Fruit fly (Drosophila melanogaster) whole organism, prepupa: ENCODE results near the gene rdgA.

Source experiments
- Blimp-1 ChIP-seq: fragments of 200-800 bp; sonication (Bioruptor generic); optimal IDR thresholded peaks from 3 replicates; lab custom pipeline; 2017; ENCODE audit warnings: missing biosample characterization, missing genetic modification characterization, mild to moderate bottlenecking, moderate library complexity, missing genetic modification reagents
- CG10669 ChIP-seq: fragments of 200-800 bp; sonication (Bioruptor generic); optimal IDR thresholded peaks from 3 replicates; lab custom pipeline; 2018; ENCODE audit warnings: missing biosample characterization, mild to moderate bottlenecking, missing genetic modification characterization, moderate library complexity
- CG11294 ChIP-seq: fragments of 200-800 bp; sonication (Bioruptor generic); IDR thresholded peaks from 2 replicates; pipeline ENCODE4 v1.3.6; 2022; ENCODE audit warnings: missing biosample characterization, missing genetic modification characterization
- CG11762 ChIP-seq: fragments of 200-800 bp; sonication (Bioruptor generic); optimal IDR thresholded peaks from 3 replicates; lab custom pipeline; 2016; ENCODE audit warnings: missing biosample characterization, missing genetic modification characterization; ENCODE audit not compliant: insufficient read depth
- CG11902 ChIP-seq: fragments of 200-800 bp; sonication (Bioruptor generic); optimal IDR thresholded peaks from 3 replicates; lab custom pipeline; 2016; ENCODE audit warnings: missing biosample characterization, missing genetic modification characterization
- CG15336 ChIP-seq: fragments of 200-800 bp; sonication (Bioruptor generic); IDR thresholded peaks from 2 replicates; pipeline ENCODE4 v1.3.6; 2022; ENCODE audit warnings: missing biosample characterization, missing genetic modification characterization
- CG3032 ChIP-seq: fragments of 200-800 bp; optimal IDR thresholded peaks from 2 replicates; lab custom pipeline; 2019; ENCODE audit warnings: missing biosample characterization, mild to moderate bottlenecking, missing genetic modification characterization, moderate library complexity
- CG31627 ChIP-seq: fragments of 200-800 bp; sonication (Bioruptor generic); optimal IDR thresholded peaks from 3 replicates; lab custom pipeline; 2016; ENCODE audit warnings: missing biosample characterization, missing genetic modification characterization
- CG32006 ChIP-seq: fragments of 200-800 bp; sonication (Bioruptor generic); optimal IDR thresholded peaks from 3 replicates; lab custom pipeline; 2017; ENCODE audit warnings: missing biosample characterization, mild to moderate bottlenecking, missing genetic modification characterization
- CG34406 ChIP-seq: fragments of 200-800 bp; sonication (Bioruptor generic); optimal IDR thresholded peaks from 3 replicates; lab custom pipeline; 2016; ENCODE audit warnings: missing biosample characterization, missing genetic modification characterization
- CG3919 ChIP-seq: fragments of 200-800 bp; sonication (Bioruptor generic); optimal IDR thresholded peaks from 3 replicates; lab custom pipeline; 2016; ENCODE audit warnings: missing biosample characterization, missing genetic modification characterization
- CG4318 ChIP-seq: fragments of 200-800 bp; sonication (Bioruptor generic); optimal IDR thresholded peaks from 3 replicates; lab custom pipeline; 2017; ENCODE audit warnings: missing biosample characterization, mild to moderate bottlenecking, missing genetic modification characterization
- CG6163 ChIP-seq: fragments of 200-800 bp; sonication (Bioruptor generic); IDR thresholded peaks from 3 replicates; pipeline ENCODE4 v1.3.6; 2022; ENCODE audit warnings: missing biosample characterization, missing genetic modification characterization
- CG6276 ChIP-seq: fragments of 200-800 bp; sonication (Bioruptor generic); optimal IDR thresholded peaks from 2 replicates; lab custom pipeline; 2017; ENCODE audit warnings: missing biosample characterization, mild to moderate bottlenecking, missing genetic modification characterization
- CG6792 ChIP-seq: fragments of 200-800 bp; sonication (Bioruptor generic); optimal IDR thresholded peaks from 3 replicates; lab custom pipeline; 2016; ENCODE audit warnings: missing biosample characterization, missing genetic modification characterization
- CG6808 ChIP-seq: fragments of 200-800 bp; sonication (Bioruptor generic); optimal IDR thresholded peaks from 3 replicates; lab custom pipeline; 2017; ENCODE audit warnings: missing biosample characterization, missing genetic modification characterization, mild to moderate bottlenecking, moderate library complexity, missing genetic modification reagents
- CG6854 ChIP-seq: fragments of 200-800 bp; sonication (Bioruptor generic); optimal IDR thresholded peaks from 2 replicates; lab custom pipeline; 2017; ENCODE audit warnings: missing biosample characterization, mild to moderate bottlenecking, missing genetic modification characterization
- CG8119 ChIP-seq: fragments of 200-800 bp; sonication (Bioruptor generic); IDR thresholded peaks from 3 replicates; pipeline ENCODE4 v1.3.6; 2022; ENCODE audit warnings: missing biosample characterization, missing genetic modification characterization
- CG8319 ChIP-seq: fragments of 200-800 bp; sonication (Bioruptor generic); optimal IDR thresholded peaks from 3 replicates; lab custom pipeline; 2016; ENCODE audit warnings: missing biosample characterization, missing genetic modification characterization
- CG8632 ChIP-seq: fragments of 200-800 bp; sonication (Bioruptor generic); optimal IDR thresholded peaks from 3 replicates; lab custom pipeline; 2016; ENCODE audit warnings: missing biosample characterization, missing genetic modification characterization
- CG9139 ChIP-seq: fragments of 200-800 bp; sonication (Bioruptor generic); optimal IDR thresholded peaks from 3 replicates; lab custom pipeline; 2017; ENCODE audit warnings: missing biosample characterization, mild to moderate bottlenecking, missing genetic modification characterization
- Eip75B ChIP-seq: fragments of 200-800 bp; sonication (Bioruptor generic); optimal IDR thresholded peaks from 3 replicates; lab custom pipeline; 2016; ENCODE audit warnings: missing biosample characterization, missing genetic modification characterization
- Eip78C ChIP-seq: fragments of 200-800 bp; sonication (Bioruptor generic); peaks from one replicate; lab custom pipeline; 2016; ENCODE audit warnings: missing biosample characterization, missing genetic modification characterization
- Ets96B ChIP-seq: fragments of 200-800 bp; optimal IDR thresholded peaks from 2 replicates; lab custom pipeline; 2019; ENCODE audit warnings: missing biosample characterization, mild to moderate bottlenecking, missing genetic modification characterization, moderate library complexity
- Gug ChIP-seq: fragments of 200-800 bp; sonication (Bioruptor generic); IDR thresholded peaks from 2 replicates; pipeline ENCODE4 v1.3.6; 2022; ENCODE audit warnings: missing biosample characterization, missing genetic modification characterization
- Hr38 ChIP-seq: sonication (Bioruptor generic); optimal IDR thresholded peaks from 2 replicates; lab custom pipeline; 2016; ENCODE audit warnings: missing biosample characterization, missing genetic modification characterization
- Hr39 ChIP-seq: fragments of 200-800 bp; sonication (Bioruptor generic); optimal IDR thresholded peaks from 2 replicates; lab custom pipeline; 2016; ENCODE audit warnings: missing biosample characterization, missing genetic modification characterization
- Hr4 ChIP-seq: fragments of 200-800 bp; sonication (Bioruptor generic); optimal IDR thresholded peaks from 3 replicates; lab custom pipeline; 2016; ENCODE audit warnings: missing biosample characterization, missing genetic modification characterization
- Met ChIP-seq: fragments of 200-800 bp; sonication (Bioruptor generic); optimal IDR thresholded peaks from 3 replicates; lab custom pipeline; 2016; ENCODE audit warnings: missing biosample characterization, missing genetic modification characterization
- OdsH ChIP-seq: fragments of 200-800 bp; sonication (Bioruptor generic); optimal IDR thresholded peaks from 3 replicates; lab custom pipeline; 2016; ENCODE audit warnings: missing biosample characterization, missing genetic modification characterization
- Smox ChIP-seq: fragments of 200-800 bp; sonication (Bioruptor generic); optimal IDR thresholded peaks from 3 replicates; lab custom pipeline; 2016; ENCODE audit warnings: missing biosample characterization, missing genetic modification characterization
- Sox102F ChIP-seq: fragments of 200-800 bp; sonication (Bioruptor generic); optimal IDR thresholded peaks from 2 replicates; lab custom pipeline; 2016; ENCODE audit warnings: missing biosample characterization, mild to moderate bottlenecking, missing genetic modification characterization
- achi ChIP-seq: fragments of 200-800 bp; sonication (Bioruptor generic); optimal IDR thresholded peaks from 3 replicates; lab custom pipeline; 2016; ENCODE audit warnings: missing biosample characterization, missing genetic modification characterization
- acj6 ChIP-seq: fragments of 200-800 bp; sonication (Bioruptor generic); optimal IDR thresholded peaks from 3 replicates; lab custom pipeline; 2016; ENCODE audit warnings: missing biosample characterization, missing genetic modification characterization
- cyc ChIP-seq: fragments of 200-800 bp; sonication (Bioruptor generic); optimal IDR thresholded peaks from 3 replicates; lab custom pipeline; 2016; ENCODE audit warnings: missing biosample characterization, missing genetic modification characterization
- dsx ChIP-seq: fragments of 200-800 bp; optimal IDR thresholded peaks from 3 replicates; lab custom pipeline; 2019; ENCODE audit warnings: missing biosample characterization, mild to moderate bottlenecking, missing genetic modification characterization, moderate library complexity; ENCODE audit not compliant: poor library complexity, severe bottlenecking
- eg ChIP-seq: fragments of 200-800 bp; sonication (Bioruptor generic); IDR thresholded peaks from 3 replicates; pipeline ENCODE4 v1.3.6; 2022; ENCODE audit warnings: missing biosample characterization, missing genetic modification characterization
- esn ChIP-seq: fragments of 200-800 bp; sonication (Bioruptor generic); optimal IDR thresholded peaks from 2 replicates; lab custom pipeline; 2016; ENCODE audit warnings: missing biosample characterization, mild to moderate bottlenecking, missing genetic modification characterization, moderate library complexity
- fd59A ChIP-seq: fragments of 200-800 bp; sonication (Bioruptor generic); optimal IDR thresholded peaks from 2 replicates; lab custom pipeline; 2017; ENCODE audit warnings: missing biosample characterization, mild to moderate bottlenecking, missing genetic modification characterization, missing genetic modification reagents
- lz ChIP-seq: fragments of 200-800 bp; sonication (Bioruptor generic); optimal IDR thresholded peaks from 3 replicates; lab custom pipeline; 2016; ENCODE audit warnings: missing biosample characterization, missing genetic modification characterization
- pdm3 ChIP-seq: fragments of 200-800 bp; sonication (Bioruptor generic); optimal IDR thresholded peaks from 3 replicates; lab custom pipeline; 2016; ENCODE audit warnings: missing biosample characterization, missing genetic modification characterization
- spab ChIP-seq: fragments of 200-800 bp; sonication (Bioruptor generic); optimal IDR thresholded peaks from 2 replicates; lab custom pipeline; 2017; ENCODE audit warnings: missing biosample characterization, mild to moderate bottlenecking, missing genetic modification characterization, missing genetic modification reagents
- topi ChIP-seq: fragments of 200-800 bp; sonication (Bioruptor generic); optimal IDR thresholded peaks from 3 replicates; lab custom pipeline; 2016; ENCODE audit warnings: missing biosample characterization, missing genetic modification characterization
- vri ChIP-seq: fragments of 200-800 bp; sonication (Bioruptor generic); optimal IDR thresholded peaks from 3 replicates; lab custom pipeline; 2016; ENCODE audit warnings: missing biosample characterization, mild to moderate bottlenecking, missing genetic modification characterization

rdgA gene

DNA sequence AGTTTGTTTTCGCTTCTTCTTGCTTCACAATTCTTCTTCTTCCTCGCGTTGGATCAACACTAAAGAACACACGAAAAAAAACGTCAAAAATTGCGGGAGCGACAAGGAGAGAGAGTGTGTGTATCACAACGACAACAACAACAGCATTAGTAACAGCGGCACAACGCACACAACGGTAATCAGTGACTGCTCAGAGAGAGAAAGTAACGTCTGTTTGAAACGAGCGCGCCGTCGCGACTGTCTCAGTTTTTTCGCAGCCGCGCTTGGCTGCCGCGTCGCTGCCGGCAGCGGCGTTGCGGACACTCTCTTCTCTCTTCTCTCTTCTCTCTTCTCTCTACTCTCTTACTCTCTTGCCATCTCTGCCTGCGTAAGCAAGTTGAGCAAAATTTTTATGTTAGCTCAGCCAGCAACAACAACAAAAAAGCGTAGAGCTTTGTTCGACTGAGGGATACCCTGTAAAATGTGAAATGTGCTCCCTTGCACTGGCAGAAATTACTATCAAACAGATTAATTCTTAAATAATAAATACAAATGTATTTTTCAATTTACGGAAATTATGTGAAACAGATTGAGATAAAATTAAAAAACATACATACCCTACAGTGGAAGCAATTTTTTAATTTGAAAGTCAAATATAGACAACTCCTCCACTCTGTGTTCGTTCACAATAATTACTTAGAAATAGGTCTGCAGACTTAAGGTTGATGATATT is 15.1 kb upstream of the rdgA start (continued):
- TF ChIP-seq fd59A (GFP tag; lab: Kevin White, UChicago) (no peak), CG11294 (GFP tag; lab: Robert Waterston, UW) (no peak), Blimp-1 (GFP tag; lab: Kevin White, UChicago) (peak; percentile 64), eg (GFP tag; lab: Robert Waterston, UW) (peak; percentile 73), CG6276 (GFP tag; lab: Kevin White, UChicago) (peak; percentile 57), Smox (peak; percentile 60), Eip78C (GFP tag; lab: Kevin White, UChicago) (peak; percentile 82), Ets96B (tag; lab: Kevin White, UChicago) (peak; percentile 36), pdm3 (GFP tag; lab: Kevin White, UChicago) (peak; percentile 63), Hr39 (GFP tag; lab: Kevin White, UChicago) (peak; percentile 48), Gug (GFP tag; lab: Robert Waterston, UW) (no peak), achi (GFP tag; lab: Kevin White, UChicago) (peak; percentile 64), CG3032 (peak; percentile 16), CG3919 (GFP tag; lab: Kevin White, UChicago) (peak; percentile 63), CG11762 (GFP tag; lab: Kevin White, UChicago) (no peak), CG34406 (GFP tag; lab: Kevin White, UChicago) (peak; percentile 60)

DNA sequence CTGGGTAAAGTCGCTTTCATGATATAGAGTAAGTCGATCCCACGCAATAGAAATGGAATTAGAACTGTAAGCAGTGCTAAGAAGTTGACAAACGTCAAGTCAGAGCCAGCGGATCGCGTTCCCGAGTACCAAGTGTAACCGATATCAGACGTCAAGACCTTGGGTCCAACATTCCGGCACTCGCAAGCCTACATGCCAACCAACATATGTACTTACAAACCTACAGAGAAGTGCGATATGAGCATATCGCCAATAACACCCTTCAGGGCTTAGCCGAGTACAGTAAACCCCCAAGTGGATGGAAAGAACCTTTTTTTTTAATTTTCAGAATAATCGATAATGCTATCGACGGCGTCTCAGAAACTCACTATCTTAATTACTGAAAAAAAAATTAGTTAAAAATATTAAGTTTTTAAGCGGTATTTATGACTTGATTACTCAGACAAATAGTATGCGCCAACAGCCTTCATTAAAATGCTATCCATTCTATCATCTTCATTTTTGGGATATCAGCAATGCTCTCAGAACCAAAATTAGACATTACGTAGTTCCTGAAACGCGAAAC is 14.3 kb upstream of the rdgA start:
- peak; percentile 28; the same call in 1 of the 2 replicates for TF ChIP-seq CG15336
- TF ChIP-seq Smox = peak; percentile 16
- no peak for TF ChIP-seq Gug (GFP tag; lab: Robert Waterston, UW)
- peak; percentile 22 for TF ChIP-seq Met (GFP tag; lab: Kevin White, UChicago)
- no peak for TF ChIP-seq Eip75B (GFP tag; lab: Kevin White, UChicago)
- TF ChIP-seq CG3919 (GFP tag; lab: Kevin White, UChicago) = no peak
- peak; percentile 20 for TF ChIP-seq pdm3 (GFP tag; lab: Kevin White, UChicago)
- no peak for TF ChIP-seq CG6808 (GFP tag; lab: Kevin White, UChicago)
- no peak for TF ChIP-seq spab
- TF ChIP-seq Blimp-1 (GFP tag; lab: Kevin White, UChicago) = no peak
- peak; percentile 62 for TF ChIP-seq Eip78C (GFP tag; lab: Kevin White, UChicago)
- no peak for TF ChIP-seq CG4318 (GFP tag; lab: Kevin White, UChicago)
- no peak for TF ChIP-seq acj6 (GFP tag; lab: Kevin White, UChicago)
- no peak for TF ChIP-seq CG8119
- TF ChIP-seq vri (GFP tag; lab: Kevin White, UChicago) = peak; percentile 19
- TF ChIP-seq CG8319 = no peak
- peak; percentile 28 for TF ChIP-seq Sox102F (GFP tag; lab: Kevin White, UChicago)
- TF ChIP-seq Hr4 = peak; percentile 24
- TF ChIP-seq CG10669 (GFP tag; lab: Kevin White, UChicago) = no peak
- TF ChIP-seq CG9139 (GFP tag; lab: Kevin White, UChicago) = no peak
- TF ChIP-seq dsx (GFP tag; lab: Kevin White, UChicago) = no peak
- TF ChIP-seq cyc (GFP tag; lab: Kevin White, UChicago) = peak; percentile 20
- no peak for TF ChIP-seq CG11294 (GFP tag; lab: Robert Waterston, UW)
- peak; percentile 37 for TF ChIP-seq OdsH (GFP tag; lab: Kevin White, UChicago)
- no peak for TF ChIP-seq CG32006 (GFP tag; lab: Kevin White, UChicago)
- TF ChIP-seq topi = peak; percentile 27
- peak; percentile 3 for TF ChIP-seq lz (GFP tag; lab: Kevin White, UChicago)
- no peak for TF ChIP-seq CG6854 (GFP tag; lab: Kevin White, UChicago)
- no peak for TF ChIP-seq CG31627 (GFP tag; lab: Kevin White, UChicago)
- TF ChIP-seq esn (GFP tag; lab: Kevin White, UChicago) = peak; percentile 19
- TF ChIP-seq CG8632 (GFP tag; lab: Kevin White, UChicago) = no peak
- TF ChIP-seq CG11902 (GFP tag; lab: Kevin White, UChicago) = peak; percentile 5
- TF ChIP-seq eg (GFP tag; lab: Robert Waterston, UW) = peak; percentile 39; the same call in 1 of the 3 replicates
- TF ChIP-seq Hr39 (GFP tag; lab: Kevin White, UChicago) = peak; percentile 25
- TF ChIP-seq CG3032 = peak; percentile 19
- no peak for TF ChIP-seq CG6792 (GFP tag; lab: Kevin White, UChicago)
- peak; percentile 49; the same call in 1 of the 3 replicates for TF ChIP-seq CG6163 (GFP tag; lab: Robert Waterston, UW)
- peak; percentile 24 for TF ChIP-seq CG34406 (GFP tag; lab: Kevin White, UChicago)
- no peak for TF ChIP-seq Hr38 (GFP tag; lab: Kevin White, UChicago)
